Fruit fly (Drosophila melanogaster) whole organism, embryonic: ENCODE results near the gene CG32712.

ENCODE experiments used
- Adf1 ChIP-seq: fragments of 200-800 bp; sonication (Bioruptor generic); IDR thresholded peaks from 2 replicates; pipeline ENCODE4 v1.3.6; 2022; ENCODE audit warnings: missing biosample characterization, missing genetic modification characterization
- Atf6 ChIP-seq: fragments of 200-800 bp; sonication (Bioruptor generic); IDR thresholded peaks from 2 replicates; pipeline ENCODE4 v1.3.6; 2022; ENCODE audit warnings: missing biosample characterization, missing genetic modification characterization
- B-H1 ChIP-seq: fragments of 200-800 bp; sonication (Bioruptor generic); IDR thresholded peaks from 3 replicates; pipeline ENCODE4 v1.3.6; 2022; ENCODE audit warnings: missing biosample characterization, missing genetic modification characterization
- Bgb ChIP-seq: fragments of 200-800 bp; sonication (Bioruptor generic); IDR thresholded peaks from 2 replicates; pipeline ENCODE4 v1.3.6; 2022; ENCODE audit warnings: missing biosample characterization, missing genetic modification characterization; ENCODE audit not compliant: partially characterized antibody
- CG14860 ChIP-seq: fragments of 200-800 bp; sonication (Bioruptor generic); IDR thresholded peaks from 3 replicates; pipeline ENCODE4 v1.3.6; 2022; ENCODE audit warnings: missing biosample characterization, missing genetic modification characterization; ENCODE audit not compliant: partially characterized antibody
- CG15479 ChIP-seq: fragments of 200-800 bp; sonication (Bioruptor generic); optimal IDR thresholded peaks from 3 replicates; lab custom pipeline; 2019; ENCODE audit warnings: missing biosample characterization, mild to moderate bottlenecking, missing genetic modification characterization, moderate library complexity
- CG16863 ChIP-seq: fragments of 200-800 bp; sonication (Bioruptor generic); optimal IDR thresholded peaks from 3 replicates; lab custom pipeline; 2016; ENCODE audit warnings: missing biosample characterization, missing genetic modification characterization
- CG17359 ChIP-seq: fragments of 200-800 bp; sonication (Bioruptor generic); optimal IDR thresholded peaks from 3 replicates; lab custom pipeline; 2018; ENCODE audit warnings: missing biosample characterization, mild to moderate bottlenecking, missing genetic modification characterization, moderate library complexity
- CG17361 ChIP-seq: fragments of 200-800 bp; sonication (Bioruptor generic); IDR thresholded peaks from 3 replicates; pipeline ENCODE4 v1.3.6; 2022; ENCODE audit warnings: missing biosample characterization, missing genetic modification characterization
- CG17385 ChIP-seq: fragments of 200-800 bp; sonication (Bioruptor generic); optimal IDR thresholded peaks from 3 replicates; lab custom pipeline; 2018; ENCODE audit warnings: missing biosample characterization, mild to moderate bottlenecking, missing genetic modification characterization
- CG17829 ChIP-seq: fragments of 200-800 bp; optimal IDR thresholded peaks from 2 replicates; lab custom pipeline; 2019; ENCODE audit warnings: missing biosample characterization, mild to moderate bottlenecking, missing genetic modification characterization, moderate library complexity
- CG2120 ChIP-seq: fragments of 200-800 bp; sonication (Bioruptor generic); optimal IDR thresholded peaks from 3 replicates; lab custom pipeline; 2016; ENCODE audit warnings: missing biosample characterization, missing genetic modification characterization
- CG3065 ChIP-seq: fragments of 200-800 bp; sonication (Bioruptor generic); optimal IDR thresholded peaks from 2 replicates; lab custom pipeline; 2016; ENCODE audit warnings: missing biosample characterization, missing genetic modification characterization
- CG31441 ChIP-seq: fragments of 200-800 bp; sonication (Bioruptor generic); IDR thresholded peaks from 2 replicates; pipeline ENCODE4 v1.3.6; 2022; ENCODE audit warnings: missing biosample characterization, missing genetic modification characterization
- CG32532 ChIP-seq: fragments of 200-800 bp; sonication (Bioruptor generic); IDR thresholded peaks from 2 replicates; pipeline ENCODE4 v1.3.6; 2022; ENCODE audit warnings: missing biosample characterization, missing genetic modification characterization
- CG33557 ChIP-seq: fragments of 200-800 bp; sonication (Bioruptor generic); optimal IDR thresholded peaks from 2 replicates; lab custom pipeline; 2019; ENCODE audit warnings: missing biosample characterization, mild to moderate bottlenecking, missing genetic modification characterization, moderate library complexity
- CG34224 ChIP-seq: fragments of 200-800 bp; sonication (Bioruptor generic); IDR thresholded peaks from 3 replicates; pipeline ENCODE4 v1.3.6; 2022; ENCODE audit warnings: missing biosample characterization, missing genetic modification characterization; ENCODE audit not compliant: partially characterized antibody
- CG5180 ChIP-seq: fragments of 200-800 bp; sonication (Bioruptor generic); optimal IDR thresholded peaks from 3 replicates; lab custom pipeline; 2017; ENCODE audit warnings: missing biosample characterization, missing genetic modification characterization, mild to moderate bottlenecking, moderate library complexity, missing genetic modification reagents
- CG5953 ChIP-seq: fragments of 200-800 bp; sonication (Bioruptor generic); IDR thresholded peaks from 2 replicates; pipeline ENCODE4 v1.3.6; 2022; ENCODE audit warnings: missing biosample characterization, missing genetic modification characterization
- CG8765 ChIP-seq: fragments of 200-800 bp; sonication (Bioruptor generic); IDR thresholded peaks from 2 replicates; pipeline ENCODE4 v1.3.6; 2022; ENCODE audit warnings: missing biosample characterization, missing genetic modification characterization
- CHES-1-like ChIP-seq: fragments of 200-800 bp; sonication (Bioruptor generic); optimal IDR thresholded peaks from 2 replicates; lab custom pipeline; 2016; ENCODE audit warnings: missing biosample characterization, missing genetic modification characterization
- Dll ChIP-seq: fragments of 200-800 bp; sonication (Bioruptor generic); IDR thresholded peaks from 4 replicates; pipeline ENCODE4 v1.3.6; 2022; ENCODE audit warnings: missing biosample characterization, missing genetic modification characterization; ENCODE audit not compliant: partially characterized antibody
- Fer1 ChIP-seq: fragments of 200-800 bp; sonication (Bioruptor generic); optimal IDR thresholded peaks from 2 replicates; lab custom pipeline; 2017; ENCODE audit warnings: missing biosample characterization, mild to moderate bottlenecking, missing genetic modification characterization
- Lpt ChIP-seq: fragments of >200 bp; optimal IDR thresholded peaks from 2 replicates; lab custom pipeline; 2018; ENCODE audit warnings: missing biosample characterization, missing genetic modification characterization
- MBD-R2 ChIP-seq: fragments of 200-800 bp; sonication (Bioruptor generic); IDR thresholded peaks from 2 replicates; pipeline ENCODE4 v1.3.6; 2022; ENCODE audit warnings: missing biosample characterization, missing genetic modification characterization
- Mad ChIP-seq: fragments of 200-800 bp; sonication (Bioruptor generic); optimal IDR thresholded peaks from 2 replicates; lab custom pipeline; 2016; ENCODE audit warnings: missing biosample characterization, missing genetic modification characterization
- Mrtf ChIP-seq: fragments of 200-800 bp; sonication (Bioruptor generic); IDR thresholded peaks from 3 replicates; pipeline ENCODE4 v1.3.6; 2022; ENCODE audit warnings: missing biosample characterization, missing genetic modification characterization
- NC2β ChIP-seq: fragments of 200-800 bp; sonication (Bioruptor generic); optimal IDR thresholded peaks from 2 replicates; lab custom pipeline; 2016; ENCODE audit warnings: missing biosample characterization, missing genetic modification characterization
- Nf-YC ChIP-seq: fragments of 200-800 bp; optimal IDR thresholded peaks from 3 replicates; lab custom pipeline; 2019; ENCODE audit warnings: missing biosample characterization, mild to moderate bottlenecking, missing genetic modification characterization, moderate library complexity
- NfI ChIP-seq: fragments of 200-800 bp; sonication (Bioruptor generic); optimal IDR thresholded peaks from 3 replicates; lab custom pipeline; 2018; ENCODE audit warnings: missing biosample characterization, mild to moderate bottlenecking, missing genetic modification characterization, moderate library complexity
- Tbp ChIP-seq: fragments of >200 bp; optimal IDR thresholded peaks from 2 replicates; lab custom pipeline; 2018; ENCODE audit warnings: missing biosample characterization, missing genetic modification characterization
- bowl ChIP-seq: fragments of 200-800 bp; sonication (Bioruptor generic); IDR thresholded peaks from 2 replicates; pipeline ENCODE4 v1.3.6; 2022; ENCODE audit warnings: missing biosample characterization, missing genetic modification characterization
- bsh ChIP-seq, 2 experiments: fragments of 200-800 bp; sonication (Bioruptor generic); optimal IDR thresholded peaks; 2 replicates each; lab custom pipeline; 2017 to 2018; ENCODE audit warnings: mild to moderate bottlenecking in 2 of 2, missing biosample characterization in 2 of 2, missing genetic modification characterization in 2 of 2, moderate library complexity in 1 of 2
- cas ChIP-seq: fragments of 200-800 bp; sonication (Bioruptor generic); IDR thresholded peaks from 2 replicates; pipeline ENCODE4 v1.3.6; 2022; ENCODE audit warnings: missing biosample characterization, missing genetic modification characterization
- chm ChIP-seq: fragments of 200-800 bp; sonication (Bioruptor generic); IDR thresholded peaks from 2 replicates; pipeline ENCODE4 v1.3.6; 2022; ENCODE audit warnings: missing biosample characterization, missing genetic modification characterization
- ewg ChIP-seq: fragments of 200-800 bp; sonication (Bioruptor generic); optimal IDR thresholded peaks from 3 replicates; lab custom pipeline; 2017; ENCODE audit warnings: mild to moderate bottlenecking, missing biosample characterization, missing genetic modification reagents, missing genetic modification characterization
- gcm ChIP-seq: fragments of 200-800 bp; sonication (Bioruptor generic); optimal IDR thresholded peaks from 2 replicates; lab custom pipeline; 2019; ENCODE audit warnings: missing biosample characterization, mild to moderate bottlenecking, missing genetic modification characterization, moderate library complexity
- hbn ChIP-seq: fragments of 200-800 bp; sonication (Bioruptor generic); IDR thresholded peaks from 2 replicates; pipeline ENCODE4 v1.3.6; 2022; ENCODE audit warnings: missing biosample characterization, missing genetic modification characterization; ENCODE audit not compliant: partially characterized antibody
- her ChIP-seq: fragments of 200-800 bp; sonication (Bioruptor generic); optimal IDR thresholded peaks from 2 replicates; lab custom pipeline; 2016; ENCODE audit warnings: missing biosample characterization, missing genetic modification characterization
- ken ChIP-seq: fragments of 200-800 bp; sonication (Bioruptor generic); IDR thresholded peaks from 3 replicates; pipeline ENCODE4 v1.3.6; 2022; ENCODE audit warnings: missing biosample characterization, missing genetic modification characterization
- lbe ChIP-seq: fragments of 200-800 bp; sonication (Bioruptor generic); optimal IDR thresholded peaks from 2 replicates; lab custom pipeline; 2016; ENCODE audit warnings: missing biosample characterization, mild to moderate bottlenecking, missing genetic modification characterization
- nau ChIP-seq: fragments of 200-800 bp; sonication (Bioruptor generic); optimal IDR thresholded peaks from 3 replicates; lab custom pipeline; 2017; ENCODE audit warnings: missing biosample characterization, mild to moderate bottlenecking, missing genetic modification characterization, missing genetic modification reagents
- nerfin-1 ChIP-seq: fragments of 200-800 bp; sonication (Bioruptor generic); optimal IDR thresholded peaks from 3 replicates; lab custom pipeline; 2019; ENCODE audit warnings: missing biosample characterization, mild to moderate bottlenecking, missing genetic modification characterization, moderate library complexity
- pfk ChIP-seq: fragments of 200-800 bp; sonication (Bioruptor generic); optimal IDR thresholded peaks from 2 replicates; lab custom pipeline; 2018; ENCODE audit warnings: missing biosample characterization, mild to moderate bottlenecking, missing genetic modification characterization, moderate library complexity
- sens ChIP-seq: fragments of 200-800 bp; sonication (Bioruptor generic); peaks from one replicate; lab custom pipeline; 2016; ENCODE audit warnings: missing biosample characterization, missing genetic modification characterization
- so ChIP-seq: fragments of 200-800 bp; sonication (Bioruptor generic); IDR thresholded peaks from 3 replicates; pipeline ENCODE4 v1.3.6; 2022; ENCODE audit warnings: missing biosample characterization, missing genetic modification characterization
- sqz ChIP-seq: fragments of 200-800 bp; sonication (Bioruptor generic); optimal IDR thresholded peaks from 3 replicates; lab custom pipeline; 2018; ENCODE audit warnings: missing biosample characterization, mild to moderate bottlenecking, missing genetic modification characterization
- vvl ChIP-seq: fragments of 200-800 bp; sonication (Bioruptor generic); IDR thresholded peaks from 2 replicates; pipeline ENCODE4 v1.3.6; 2022; ENCODE audit warnings: missing biosample characterization, missing genetic modification characterization
- z ChIP-seq: fragments of 200-800 bp; sonication (Bioruptor generic); IDR thresholded peaks from 3 replicates; pipeline ENCODE4 v1.3.6; 2022; ENCODE audit warnings: missing biosample characterization, missing genetic modification characterization

The CG32712 gene

dm6 chrX:8420772-8421448 lies 12.7 kb downstream of the CG32712 start (continued):
- TF ChIP-seq so (GFP tag; lab: Robert Waterston, UW) (0 out of 3 replicates have a peak, but pooled peaks have one; percentile 52), lbe (GFP tag; lab: Kevin White, UChicago) (peak; percentile 83), Fer1 (GFP tag; lab: Kevin White, UChicago) (peak; percentile 25), Mad (no peak), sqz (GFP tag; lab: Kevin White, UChicago) (peak; percentile 60), NfI (GFP tag; lab: Kevin White, UChicago) (no peak), CG5953 (0 out of 2 replicates have a peak, but pooled peaks have one; percentile 13), z (GFP tag; lab: Robert Waterston, UW) (0 out of 3 replicates have a peak, but pooled peaks have one; percentile 14), CG17385 (GFP tag; lab: Kevin White, UChicago) (peak; percentile 51), vvl (peak; percentile 60; the same call in 1 of the 2 replicates), B-H1 (GFP tag; lab: Robert Waterston, UW) (no peak), CG17361 (GFP tag; lab: Robert Waterston, UW) (peak; percentile 30; the same call in 1 of the 3 replicates), MBD-R2 (GFP tag; lab: Robert Waterston, UW) (0 out of 2 replicates have a peak, but pooled peaks have one; percentile 22), CG5180 (peak; percentile 19), hbn (GFP tag; lab: Robert Waterston, UW) (peak; percentile 21; the same call in 1 of the 2 replicates), nau (no peak), ken (GFP tag; lab: Robert Waterston, UW) (peak; percentile 50; the same call in 1 of the 3 replicates), CG33557 (GFP tag; lab: Kevin White, UChicago) (no peak), gcm (GFP tag; lab: Kevin White, UChicago) (peak; percentile 14), ewg (GFP tag; lab: Kevin White, UChicago) (peak; percentile 73), Bgb (GFP tag; lab: Robert Waterston, UW) (no peak), Tbp (GFP tag; lab: Kevin White, UChicago) (no peak), sens (peak; percentile 39), Atf6 (GFP tag; lab: Robert Waterston, UW) (peak; percentile 50; the same call in 1 of the 2 replicates), CG3065 (GFP tag; lab: Kevin White, UChicago) (no peak), Lpt (GFP tag; lab: Kevin White, UChicago) (peak; percentile 88), Nf-YC (no peak), CG8765 (GFP tag; lab: Robert Waterston, UW) (no peak), chm (GFP tag; lab: Robert Waterston, UW) (peak; percentile 77), nerfin-1 (peak; percentile 2), CHES-1-like (GFP tag; lab: Kevin White, UChicago) (no peak), NC2β (GFP tag; lab: Kevin White, UChicago) (no peak), cas (GFP tag; lab: Robert Waterston, UW) (no peak), CG2120 (peak; percentile 30), her (peak; percentile 46), bowl (GFP tag; lab: Robert Waterston, UW) (no peak), CG15479 (peak; percentile 93), CG17829 (peak; percentile 3), bsh (GFP tag; optimal IDR thresholded peaks at IDR 0.05; lab: Kevin White, UChicago) (peak in 1 of 2 experiments; percentile 74), CG17359 (tag; lab: Kevin White, UChicago) (no peak), Dll (peak; percentile 58; the same call in 1 of the 4 replicates), Mrtf (GFP tag; lab: Robert Waterston, UW) (no peak), CG31441 (GFP tag; lab: Robert Waterston, UW) (no peak), CG16863 (GFP tag; lab: Kevin White, UChicago) (no peak), CG14860 (no peak), CG32532 (GFP tag; lab: Robert Waterston, UW) (peak; percentile 76), Adf1 (GFP tag; lab: Robert Waterston, UW) (peak; percentile 48; the same call in 1 of the 2 replicates), pfk (GFP tag; lab: Kevin White, UChicago) (peak; percentile 1), CG34224 (GFP tag; lab: Robert Waterston, UW) (peak; percentile 56; the same call in 2 of the 3 replicates)
